Worm (Caenorhabditis elegans): ENCODE data around the gene K08D8.3.

DNA sequence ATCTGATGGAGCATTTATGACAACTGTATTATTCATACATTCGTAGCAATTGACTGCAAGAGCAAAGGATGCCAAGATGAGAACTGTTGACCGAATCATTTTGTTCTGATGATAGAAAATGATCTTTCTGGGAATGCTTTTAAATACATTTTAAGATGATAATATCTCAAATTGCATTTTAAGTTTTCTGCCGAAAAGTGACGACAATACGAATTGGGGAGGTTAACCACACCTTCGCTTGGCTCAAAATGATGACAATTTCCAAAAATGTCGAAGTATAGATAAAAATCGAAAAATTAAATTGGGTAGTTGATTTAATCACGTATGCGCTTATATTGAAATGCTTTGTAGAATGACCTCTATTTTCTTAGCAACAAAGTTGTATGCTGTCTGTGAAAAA lies 34.8 kb upstream of the K08D8.3 start, which contains the start of gene dod-24:
- TF ChIP-seq lin-13 (GFP tag; optimal IDR thresholded peaks at IDR 0.05), result no peak
- no peak for TF ChIP-seq lin-29 (GFP tag; IDR thresholded peaks at IDR 0.05)
- TF ChIP-seq nhr-25 (tag; optimal IDR thresholded peaks at IDR 0.05; ENCODE audit: borderline replicate concordance, insufficient read depth), result no peak
- TF ChIP-seq hlh-30 (tag; optimal IDR thresholded peaks at IDR 0.05; ENCODE audit: insufficient read depth), result no peak
- no peak for TF ChIP-seq F10B5.3 (tag; optimal IDR thresholded peaks at IDR 0.05)
- TF ChIP-seq ces-1 (GFP tag; optimal IDR thresholded peaks at IDR 0.05), result no peak
- TF ChIP-seq unc-130 (GFP tag; optimal IDR thresholded peaks at IDR 0.05), result no peak
- no peak for TF ChIP-seq dmd-6 (GFP tag; IDR thresholded peaks at IDR 0.05)
- TF ChIP-seq pqm-1 (tag; optimal IDR thresholded peaks at IDR 0.05), result no peak
- TF ChIP-seq lin-15B (tag; optimal IDR thresholded peaks at IDR 0.05), result no peak
